Worm (Caenorhabditis elegans): ENCODE results near the gene Y76B12C.9.

Y76B12C.9 gene

ce11 chrIV:2048839-2049238, 12.0 kb upstream of the Y76B12C.9 start (continued):
- no peak for TF ChIP-seq ceh-63 (GFP tag; optimal IDR thresholded peaks at IDR 0.05)
- TF ChIP-seq unc-86 (tag; optimal IDR thresholded peaks at IDR 0.05): peak; percentile 59
- peak; percentile 58 for TF ChIP-seq C16A3.4 (tag; optimal IDR thresholded peaks at IDR 0.05)
- TF ChIP-seq efl-1 (optimal IDR thresholded peaks at IDR 0.05): peak; percentile 71 to 84
- peak; percentile 29 to 89 for TF ChIP-seq efl-1 (GFP tag; optimal IDR thresholded peaks at IDR 0.05 in 1 of 2)
- peak; percentile 72 for TF ChIP-seq irx-1 (tag; optimal IDR thresholded peaks at IDR 0.05)
- no peak for TF ChIP-seq sox-4 (tag; optimal IDR thresholded peaks at IDR 0.05)
- peak; percentile 53 for TF ChIP-seq lir-3 (tag; optimal IDR thresholded peaks at IDR 0.05; ENCODE audit: poor library complexity)
- peak; percentile 81 for TF ChIP-seq rnt-1 (tag; optimal IDR thresholded peaks at IDR 0.05)
- TF ChIP-seq xbp-1 (tag; optimal IDR thresholded peaks at IDR 0.05): peak; percentile 74
- TF ChIP-seq alr-1 (tag; optimal IDR thresholded peaks at IDR 0.05; ENCODE audit: borderline replicate concordance): no peak
- peak; percentile 49 for TF ChIP-seq nhr-237 (tag; optimal IDR thresholded peaks at IDR 0.05)
- TF ChIP-seq egl-13 (tag; optimal IDR thresholded peaks at IDR 0.05): peak; percentile 4
- TF ChIP-seq grh-1 (GFP tag; IDR thresholded peaks at IDR 0.05): peak; percentile 56; the same call in 1 of the 2 replicates
- peak; percentile 71 for TF ChIP-seq mef-2 (tag; optimal IDR thresholded peaks at IDR 0.05)
- no peak for TF ChIP-seq sup-37 (GFP tag; optimal IDR thresholded peaks at IDR 0.05)
- peak in 1 of 2 experiments; percentile 34 for TF ChIP-seq mdl-1 (tag; optimal IDR thresholded peaks at IDR 0.05)
- TF ChIP-seq fos-1 (tag; optimal IDR thresholded peaks at IDR 0.05): peak; percentile 59
- TF ChIP-seq lin-39 (tag; optimal IDR thresholded peaks at IDR 0.05): no peak
- TF ChIP-seq unc-98 (GFP tag; IDR thresholded peaks at IDR 0.05): no peak
- peak; percentile 52 to 66 for TF ChIP-seq lin-35 (GFP tag; optimal IDR thresholded peaks at IDR 0.05)
- peak; percentile 47 for TF ChIP-seq fkh-4 (tag; optimal IDR thresholded peaks at IDR 0.05; ENCODE audit: borderline replicate concordance)
- TF ChIP-seq aha-1 (tag; optimal IDR thresholded peaks at IDR 0.05): no peak
- TF ChIP-seq snpc-4 (tag; optimal IDR thresholded peaks at IDR 0.05): peak; percentile 57
- TF ChIP-seq lsy-2 (tag; optimal IDR thresholded peaks at IDR 0.05): peak; percentile 75 to 85
- TF ChIP-seq ceh-82 (tag; optimal IDR thresholded peaks at IDR 0.05): peak; percentile 54 to 88 (median 77)
- no peak for TF ChIP-seq ceh-90 (tag; optimal IDR thresholded peaks at IDR 0.05)
- TF ChIP-seq nhr-28 (tag; optimal IDR thresholded peaks at IDR 0.05): no peak
- no peak for TF ChIP-seq hlh-17 (GFP tag; optimal IDR thresholded peaks at IDR 0.05; ENCODE audit: borderline replicate concordance)
- peak; percentile 21 for TF ChIP-seq lin-15B (tag; optimal IDR thresholded peaks at IDR 0.05)
- TF ChIP-seq pag-3 (tag; optimal IDR thresholded peaks at IDR 0.05; ENCODE audit: borderline replicate concordance, insufficient read depth): no peak
- TF ChIP-seq jun-1 (tag; optimal IDR thresholded peaks at IDR 0.05): peak; percentile 75
- TF ChIP-seq elt-3 (tag; optimal IDR thresholded peaks at IDR 0.05): peak in 2 of 6 experiments; percentile 6 to 46
- peak; percentile 50; the same call in 1 of the 2 replicates for TF ChIP-seq mab-9 (GFP tag; IDR thresholded peaks at IDR 0.05)
- peak; percentile 88 for TF ChIP-seq fkh-8 (tag; optimal IDR thresholded peaks at IDR 0.05)
- TF ChIP-seq hpl-2 (GFP tag; optimal IDR thresholded peaks at IDR 0.05): no peak
- TF ChIP-seq ces-1 (GFP tag; optimal IDR thresholded peaks at IDR 0.05): peak; percentile 15
- peak; percentile 81 for TF ChIP-seq mep-1 (tag; optimal IDR thresholded peaks at IDR 0.05)
- TF ChIP-seq pax-3 (tag; optimal IDR thresholded peaks at IDR 0.05): no peak
- no peak for TF ChIP-seq Y116A8C.19 (tag; optimal IDR thresholded peaks at IDR 0.05; ENCODE audit: borderline replicate concordance)
- peak; percentile 68 for TF ChIP-seq nhr-19 (GFP tag; conservative IDR thresholded peaks at IDR 0.05)
- no peak for TF ChIP-seq sptf-1 (tag; optimal IDR thresholded peaks at IDR 0.05)
- TF ChIP-seq blmp-1 (tag; optimal IDR thresholded peaks at IDR 0.05): peak; percentile 99
- peak in 1 of 2 experiments; percentile 11 for TF ChIP-seq ztf-11 (tag; optimal IDR thresholded peaks at IDR 0.05)
- TF ChIP-seq nhr-20 (tag; optimal IDR thresholded peaks at IDR 0.05): peak; percentile 83
- TF ChIP-seq dpl-1 (GFP tag; optimal IDR thresholded peaks at IDR 0.05): peak; percentile 48 to 63 (median 51)
- no peak for TF ChIP-seq unc-62 (GFP tag; optimal IDR thresholded peaks at IDR 0.05)
- TF ChIP-seq efl-3 (GFP tag; optimal IDR thresholded peaks at IDR 0.05): no peak
- no peak for TF ChIP-seq ceh-88 (GFP tag; IDR thresholded peaks at IDR 0.05)
- TF ChIP-seq tlp-1 (tag; optimal IDR thresholded peaks at IDR 0.05): no peak
- peak; percentile 88 for TF ChIP-seq tbx-2 (tag; optimal IDR thresholded peaks at IDR 0.05)
- TF ChIP-seq nhr-71 (tag; optimal IDR thresholded peaks at IDR 0.05): peak; percentile 93

Measured in whole organism, L1 larva.